Worm (Caenorhabditis elegans): ENCODE measurements around the gene srj-15.
A peak's percentile ranks its signal among the peaks of the same experiment; 100 is the strongest.

Gene srj-15

ce11 chrV:1969690-1970089 is 5.0 kb upstream of the srj-15 start:
- no peak for TF ChIP-seq let-526 (GFP tag; IDR thresholded peaks at IDR 0.05)
- TF ChIP-seq nhr-90 (tag; optimal IDR thresholded peaks at IDR 0.05): no peak
- no peak for TF ChIP-seq ztf-28 (GFP tag; IDR thresholded peaks at IDR 0.05)
- no peak for TF ChIP-seq mes-4 (tag; optimal IDR thresholded peaks at IDR 0.05)
- TF ChIP-seq ztf-6 (GFP tag; IDR thresholded peaks at IDR 0.05): no peak
- no peak for TF ChIP-seq attf-5 (GFP tag; optimal IDR thresholded peaks at IDR 0.05)
- TF ChIP-seq aptf-2 (GFP tag; conservative IDR thresholded peaks at IDR 0.05): no peak
- TF ChIP-seq lin-26 (GFP tag; IDR thresholded peaks at IDR 0.05): no peak
- no peak for TF ChIP-seq ztf-22 (GFP tag; optimal IDR thresholded peaks at IDR 0.05)
- no peak for TF ChIP-seq zfh-2 (GFP tag; conservative IDR thresholded peaks at IDR 0.05)
- TF ChIP-seq pha-4 (tag; optimal IDR thresholded peaks at IDR 0.05): no peak
- TF ChIP-seq F23B12.7 (tag; optimal IDR thresholded peaks at IDR 0.05; ENCODE audit: insufficient read depth): no peak
- no peak for TF ChIP-seq D2030.7 (GFP tag; IDR thresholded peaks at IDR 0.05)
- no peak for TF ChIP-seq die-1 (tag; optimal IDR thresholded peaks at IDR 0.05)
- TF ChIP-seq hrde-1 (tag; optimal IDR thresholded peaks at IDR 0.05; ENCODE audit: borderline replicate concordance): no peak

- no peak for TF ChIP-seq madf-10 (tag; optimal IDR thresholded peaks at IDR 0.05)
- no peak for TF ChIP-seq C17E4.6 (GFP tag; IDR thresholded peaks at IDR 0.05)
Observed at ce11 chrV:1969228-1969627, 4.5 kb upstream of the srj-15 start, which contains the start of gene acs-3. TSS of gene acs-3 (plus strand) at chrV:1969528.

ce11 chrV:1968809-1969208 is 4.1 kb upstream of the srj-15 start:
- TF ChIP-seq K11D2.4 (GFP tag; IDR thresholded peaks at IDR 0.05) (no peak), lin-26 (GFP tag; IDR thresholded peaks at IDR 0.05) (no peak), Y95B8A.8 (GFP tag; IDR thresholded peaks at IDR 0.05) (no peak)

ce11 chrV:1966962-1967361 is 2.3 kb upstream of the srj-15 start:
- TF ChIP-seq ztf-25 (GFP tag; IDR thresholded peaks at IDR 0.05): no peak
- TF ChIP-seq repo-1 (tag; optimal IDR thresholded peaks at IDR 0.05): no peak
- no peak for TF ChIP-seq ama-1 (optimal IDR thresholded peaks at IDR 0.05)
- TF ChIP-seq ama-1 (GFP tag; optimal IDR thresholded peaks at IDR 0.05): no peak
- no peak for TF ChIP-seq F57C9.4 (tag; optimal IDR thresholded peaks at IDR 0.05)
- peak; percentile 33 for TF ChIP-seq nhr-80 (tag; optimal IDR thresholded peaks at IDR 0.05)
- peak; percentile 75 for TF ChIP-seq F22D6.2 (tag; optimal IDR thresholded peaks at IDR 0.05)
- no peak for TF ChIP-seq snpc-1.1 (tag; optimal IDR thresholded peaks at IDR 0.05; ENCODE audit: insufficient read depth)
- TF ChIP-seq mcd-1 (GFP tag; IDR thresholded peaks at IDR 0.05): no peak
- no peak for TF ChIP-seq hlh-12 (tag; optimal IDR thresholded peaks at IDR 0.05)

- no peak for TF ChIP-seq snpc-4 (GFP tag; optimal IDR thresholded peaks at IDR 0.05)
- no peak for TF ChIP-seq snpc-4 (tag; optimal IDR thresholded peaks at IDR 0.05)
- TF ChIP-seq chd-7 (tag; optimal IDR thresholded peaks at IDR 0.05): no peak
- no peak for TF ChIP-seq pbrm-1 (GFP tag; IDR thresholded peaks at IDR 0.05)
- no peak for TF ChIP-seq rec-8 (tag; optimal IDR thresholded peaks at IDR 0.05)
- TF ChIP-seq lin-54 (GFP tag; optimal IDR thresholded peaks at IDR 0.05): no peak
- TF ChIP-seq madf-8 (GFP tag; conservative IDR thresholded peaks at IDR 0.05): no peak
- no peak for TF ChIP-seq let-607 (tag; optimal IDR thresholded peaks at IDR 0.05)
- TF ChIP-seq bed-2 (GFP tag; IDR thresholded peaks at IDR 0.05): no peak
- TF ChIP-seq F57A8.1 (GFP tag; optimal IDR thresholded peaks at IDR 0.05): no peak
- TF ChIP-seq egl-44 (GFP tag; IDR thresholded peaks at IDR 0.05): no peak
- no peak for TF ChIP-seq sptf-2 (GFP tag; optimal IDR thresholded peaks at IDR 0.05)
- TF ChIP-seq somi-1 (GFP tag; optimal IDR thresholded peaks at IDR 0.05): no peak
- no peak for TF ChIP-seq madf-10 (tag; optimal IDR thresholded peaks at IDR 0.05)
- no peak for TF ChIP-seq F57C9.4 (tag; optimal IDR thresholded peaks at IDR 0.05)
- TF ChIP-seq xnd-1 (tag; optimal IDR thresholded peaks at IDR 0.05): no peak
- TF ChIP-seq ccch-3 (GFP tag; optimal IDR thresholded peaks at IDR 0.05): no peak
- TF ChIP-seq C06A6.2 (GFP tag; conservative IDR thresholded peaks at IDR 0.05): no peak
Observed at ce11 chrV:1961453-1961852, 3.3 kb downstream of the srj-15 start, which contains the start of gene Y40B10B.1. TSS of gene Y40B10B.1 (minus strand) at chrV:1961553.

All from whole organism, young adult.